Fruit fly (Drosophila melanogaster) whole organism, wandering third instar larva: ENCODE measurements around the gene CG8475.
A peak's percentile ranks its signal among the peaks of the same experiment; 100 is the strongest.

ENCODE experiments used
- Abd-B ChIP-seq: fragments of >200 bp; optimal IDR thresholded peaks from 2 replicates; lab custom pipeline; 2017; ENCODE audit warnings: missing biosample characterization, missing genetic modification characterization
- CG9705 ChIP-seq: fragments of 200-800 bp; sonication (Bioruptor generic); optimal IDR thresholded peaks from 2 replicates; lab custom pipeline; 2018; ENCODE audit warnings: missing biosample characterization, mild to moderate bottlenecking, missing genetic modification characterization
- CrebA ChIP-seq: fragments of 200-800 bp; sonication (Bioruptor generic); optimal IDR thresholded peaks from 2 replicates; lab custom pipeline; 2016; ENCODE audit warnings: missing biosample characterization, mild to moderate bottlenecking, missing genetic modification characterization, borderline replicate concordance
- Dfd ChIP-seq: fragments of >200 bp; optimal IDR thresholded peaks from 2 replicates; lab custom pipeline; 2017; ENCODE audit warnings: missing biosample characterization, missing genetic modification characterization
- Dif ChIP-seq: fragments of 200-275, 200-300 bp; sonication (Bioruptor generic); optimal IDR thresholded peaks from 2 replicates; lab custom pipeline; 2018; ENCODE audit warnings: missing biosample characterization, missing genetic modification characterization; ENCODE audit not compliant: partially characterized antibody
- GATAd ChIP-seq: sonication (Bioruptor generic); optimal IDR thresholded peaks from 2 replicates; lab custom pipeline; 2016; ENCODE audit warnings: missing biosample characterization, missing genetic modification characterization
- HLH106 ChIP-seq: fragments of 200-800 bp; optimal IDR thresholded peaks from 3 replicates; lab custom pipeline; 2019; ENCODE audit warnings: missing biosample characterization, mild to moderate bottlenecking, missing genetic modification characterization, moderate library complexity
- Hnf4 ChIP-seq: fragments of 200-800 bp; sonication (Bioruptor generic); optimal IDR thresholded peaks from 2 replicates; lab custom pipeline; 2016; ENCODE audit warnings: missing biosample characterization, mild to moderate bottlenecking, missing genetic modification characterization
- Hr83 ChIP-seq: fragments of 200-300 bp; sonication (Bioruptor generic); optimal IDR thresholded peaks from 2 replicates; lab custom pipeline; 2016; ENCODE audit warnings: missing biosample characterization, mild to moderate bottlenecking, missing genetic modification characterization, moderate library complexity; ENCODE audit not compliant: poor library complexity, severe bottlenecking
- Jra ChIP-seq: sonication (Bioruptor generic); optimal IDR thresholded peaks from 2 replicates; lab custom pipeline; 2016; ENCODE audit warnings: missing biosample characterization, missing genetic modification characterization
- Mio ChIP-seq: sonication (Bioruptor generic); optimal IDR thresholded peaks from 2 replicates; lab custom pipeline; 2016; ENCODE audit warnings: missing biosample characterization, missing genetic modification characterization
- N ChIP-seq: fragments of >200 bp; optimal IDR thresholded peaks from 2 replicates; lab custom pipeline; 2018; ENCODE audit warnings: missing biosample characterization, missing external identifiers, missing genetic modification characterization
- OdsH ChIP-seq: fragments of 200-800 bp; sonication (Bioruptor generic); optimal IDR thresholded peaks from 2 replicates; lab custom pipeline; 2016; ENCODE audit warnings: missing biosample characterization, mild to moderate bottlenecking, missing genetic modification characterization
- Rel ChIP-seq, 2 experiments: fragments of 200-800 bp; sonication (Bioruptor generic) in 1 of 2; optimal IDR thresholded peaks; 2 replicates in 1 of 2; 3 replicates in 1 of 2; lab custom pipeline; 2016 to 2019; ENCODE audit warnings: mild to moderate bottlenecking in 2 of 2, missing biosample characterization in 2 of 2, missing genetic modification characterization in 2 of 2, moderate library complexity in 1 of 2
- Sp1 ChIP-seq: fragments of 200-800 bp; sonication (Bioruptor generic); optimal IDR thresholded peaks from 3 replicates; lab custom pipeline; 2019; ENCODE audit warnings: missing biosample characterization, mild to moderate bottlenecking, missing genetic modification characterization, moderate library complexity
- Vsx2 ChIP-seq: fragments of 200-300, 225-300 bp; sonication (Bioruptor generic); optimal IDR thresholded peaks from 2 replicates; lab custom pipeline; 2018; ENCODE audit warnings: missing biosample characterization, missing genetic modification characterization; ENCODE audit not compliant: partially characterized antibody
- br ChIP-seq: fragments of 200-800 bp; sonication (Bioruptor generic); optimal IDR thresholded peaks from 2 replicates; lab custom pipeline; 2016; ENCODE audit warnings: missing biosample characterization, missing genetic modification characterization
- brk ChIP-seq: fragments of 200-800 bp; sonication (Bioruptor generic); optimal IDR thresholded peaks from 2 replicates; lab custom pipeline; 2016; ENCODE audit warnings: missing biosample characterization, mild to moderate bottlenecking, missing genetic modification characterization
- dmrt93B ChIP-seq: fragments of 200-800 bp; sonication (Bioruptor generic); optimal IDR thresholded peaks from 2 replicates; lab custom pipeline; 2018; ENCODE audit warnings: missing biosample characterization, mild to moderate bottlenecking, missing genetic modification characterization
- dsf ChIP-seq: sonication (Bioruptor generic); optimal IDR thresholded peaks from 2 replicates; lab custom pipeline; 2016; ENCODE audit warnings: missing biosample characterization, missing genetic modification characterization, borderline replicate concordance
- ey ChIP-seq: fragments of 200-800 bp; sonication (Bioruptor generic); optimal IDR thresholded peaks from 2 replicates; lab custom pipeline; 2016; ENCODE audit warnings: missing biosample characterization, missing genetic modification characterization
- foxo ChIP-seq, 2 experiments: fragments of 200-800 bp; sonication (Bioruptor generic); optimal IDR thresholded peaks; 2 replicates in 1 of 2; 3 replicates in 1 of 2; lab custom pipeline; 2016 to 2017; ENCODE audit warnings: missing biosample characterization in 2 of 2, missing genetic modification characterization in 2 of 2
- fru ChIP-seq: fragments of 200-800 bp; sonication (Bioruptor generic); optimal IDR thresholded peaks from 3 replicates; lab custom pipeline; 2016; ENCODE audit warnings: missing biosample characterization, mild to moderate bottlenecking, missing genetic modification characterization
- jim ChIP-seq: fragments of 175-275, 200-325 bp; sonication (Bioruptor generic); optimal IDR thresholded peaks from 2 replicates; lab custom pipeline; 2016; ENCODE audit warnings: missing biosample characterization, mild to moderate bottlenecking, missing genetic modification characterization
- lola ChIP-seq: fragments of >200 bp; optimal IDR thresholded peaks from 2 replicates; lab custom pipeline; 2017; ENCODE audit warnings: missing biosample characterization, missing genetic modification characterization
- pan ChIP-seq: fragments of >200 bp; optimal IDR thresholded peaks from 2 replicates; lab custom pipeline; 2017
- rgr ChIP-seq: fragments of 200-800 bp; sonication (Bioruptor generic); optimal IDR thresholded peaks from 3 replicates; lab custom pipeline; 2016; ENCODE audit warnings: missing biosample characterization, mild to moderate bottlenecking, missing genetic modification characterization
- sage ChIP-seq: fragments of 200-800 bp; sonication (Bioruptor generic); optimal IDR thresholded peaks from 2 replicates; lab custom pipeline; 2016; ENCODE audit warnings: missing biosample characterization, mild to moderate bottlenecking, missing genetic modification characterization
- sv ChIP-seq: fragments of 200-800 bp; sonication (Bioruptor generic); optimal IDR thresholded peaks from 3 replicates; lab custom pipeline; 2016; ENCODE audit warnings: missing biosample characterization, missing genetic modification characterization
- tai ChIP-seq: sonication (Bioruptor generic); optimal IDR thresholded peaks from 2 replicates; lab custom pipeline; 2016; ENCODE audit warnings: missing biosample characterization, missing genetic modification characterization
- usp ChIP-seq: fragments of >200 bp; optimal IDR thresholded peaks from 2 replicates; lab custom pipeline; 2017; ENCODE audit warnings: missing biosample characterization, missing genetic modification characterization
- woc ChIP-seq: sonication (Bioruptor generic); optimal IDR thresholded peaks from 2 replicates; lab custom pipeline; 2016; ENCODE audit warnings: missing biosample characterization, mild to moderate bottlenecking, missing genetic modification characterization

CG8475 gene

dm6 chr2L:8204996-8205567 lies 8.4 kb upstream of the CG8475 start, which contains the start of gene SLC5A11 (continued):
- TF ChIP-seq dsf (peak; percentile 63), woc (GFP tag; lab: Kevin White, UChicago) (peak; percentile 99), Hnf4 (peak; percentile 91)

- TF ChIP-seq Hnf4 (peak; percentile 60), jim (GFP tag; lab: Kevin White, UChicago) (no peak)
These were observed 7.6 kb upstream of the CG8475 start for dm6 chr2L:8204366-8204765.

DNA sequence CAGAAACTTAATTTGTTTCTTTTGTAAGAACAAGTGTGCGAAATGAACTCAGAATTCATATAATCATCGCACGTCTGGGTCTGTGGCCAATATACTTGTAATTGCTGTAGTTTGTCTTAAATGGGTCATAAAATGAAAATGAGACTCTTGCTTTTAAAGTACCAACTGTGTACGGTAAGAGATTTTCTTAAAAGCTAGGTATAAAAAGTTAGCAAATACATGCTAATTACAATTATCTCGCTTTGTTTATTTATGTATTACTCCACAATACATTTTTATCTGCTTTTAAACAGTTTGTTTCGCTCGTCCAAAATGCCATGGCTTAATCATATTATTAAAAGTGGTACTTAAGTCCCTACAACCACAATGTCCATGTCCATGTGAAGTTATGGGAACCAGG lies 7.0 kb upstream of the CG8475 start:
- TF ChIP-seq Mio (GFP tag; lab: Kevin White, UChicago), result no peak
- no peak for TF ChIP-seq foxo (GFP tag; optimal IDR thresholded peaks at IDR 0.05; lab: Kevin White, UChicago)
- TF ChIP-seq woc (GFP tag; lab: Kevin White, UChicago), result no peak
- TF ChIP-seq lola (GFP tag; lab: Kevin White, UChicago), result no peak
- no peak for TF ChIP-seq N (GFP tag; lab: Kevin White, UChicago)

DNA sequence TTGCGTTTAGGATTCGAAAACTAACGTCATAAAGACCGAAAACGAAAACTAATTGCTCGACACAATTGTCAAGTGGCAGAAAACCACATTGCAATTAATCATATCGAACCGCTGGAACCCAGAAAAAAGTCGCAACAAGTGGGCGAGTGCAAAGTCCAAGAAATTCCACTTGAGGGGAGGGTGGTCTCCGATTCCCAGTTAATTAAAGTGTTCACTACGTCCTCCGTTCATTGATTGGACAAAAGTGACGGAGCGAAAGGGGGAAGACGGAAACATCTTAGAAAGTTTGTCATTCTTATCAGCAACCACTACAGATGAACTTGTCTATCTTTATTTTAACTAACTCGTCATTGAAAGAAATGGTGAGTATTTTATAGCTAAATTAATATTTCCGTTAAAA lies 5.9 kb upstream of the CG8475 start:
- peak; percentile 10 for TF ChIP-seq Hnf4
- TF ChIP-seq dmrt93B (GFP tag; lab: Kevin White, UChicago), result no peak

dm6 chr2L:8198757-8199156 lies 2.0 kb upstream of the CG8475 start, which contains the start of gene PGAP5:
TSS of gene PGAP5 (plus strand) at chr2L:8198882.
- TF ChIP-seq GATAd (GFP tag; lab: Kevin White, UChicago), result no peak
- peak; percentile 12 for TF ChIP-seq sv (GFP tag; lab: Kevin White, UChicago)
- no peak for TF ChIP-seq Rel (GFP tag; optimal IDR thresholded peaks at IDR 0.05; lab: Kevin White, UChicago)
- no peak for TF ChIP-seq Rel (tag; optimal IDR thresholded peaks at IDR 0.05; lab: Kevin White, UChicago)
- TF ChIP-seq OdsH (GFP tag; lab: Kevin White, UChicago), result no peak
- TF ChIP-seq N (GFP tag; lab: Kevin White, UChicago), result no peak
- TF ChIP-seq lola (GFP tag; lab: Kevin White, UChicago), result no peak
- no peak for TF ChIP-seq brk (GFP tag; lab: Kevin White, UChicago)
- no peak for TF ChIP-seq ey (GFP tag; lab: Kevin White, UChicago)
- TF ChIP-seq Dfd, result no peak
- no peak for TF ChIP-seq Mio (GFP tag; lab: Kevin White, UChicago)
- peak; percentile 3 for TF ChIP-seq Jra
- peak; percentile 39 for TF ChIP-seq br (GFP tag; lab: Kevin White, UChicago)
- TF ChIP-seq dsf, result peak; percentile 13
- TF ChIP-seq Abd-B, result no peak
- no peak for TF ChIP-seq sage (GFP tag; lab: Kevin White, UChicago)
- peak; percentile 77 for TF ChIP-seq Hnf4
- no peak for TF ChIP-seq jim (GFP tag; lab: Kevin White, UChicago)
- TF ChIP-seq foxo (GFP tag; optimal IDR thresholded peaks at IDR 0.05; lab: Kevin White, UChicago), result no peak
- no peak for TF ChIP-seq fru (GFP tag; lab: Kevin White, UChicago)
- TF ChIP-seq HLH106 (tag; lab: Kevin White, UChicago), result no peak
- no peak for TF ChIP-seq Sp1 (GFP tag; lab: Kevin White, UChicago)
- no peak for TF ChIP-seq CrebA
- no peak for TF ChIP-seq CG9705 (GFP tag; lab: Kevin White, UChicago)
- TF ChIP-seq rgr (GFP tag; lab: Kevin White, UChicago), result no peak
- TF ChIP-seq pan (lab: Kevin White, UChicago), result no peak
- no peak for TF ChIP-seq Dif (GFP tag; lab: Kevin White, UChicago)
- no peak for TF ChIP-seq Vsx2
- no peak for TF ChIP-seq dmrt93B (GFP tag; lab: Kevin White, UChicago)
- no peak for TF ChIP-seq tai (GFP tag; lab: Kevin White, UChicago)
- TF ChIP-seq Hr83 (GFP tag; lab: Kevin White, UChicago), result peak; percentile 10
- TF ChIP-seq usp, result no peak
